Fruit fly (Drosophila melanogaster): Measurements from ENCODE around the gene Jhbp16.
A peak's percentile ranks its signal among the peaks of the same experiment; 100 is the strongest.

dm6 chr3R:21630226-21630857 lies 33.8 kb upstream of the Jhbp16 start:
- TF ChIP-seq CG17806 (tag; optimal IDR thresholded peaks at IDR 0.05) (no peak), CG13204 (GFP tag; optimal IDR thresholded peaks at IDR 0.05) (no peak), rn (GFP tag; IDR thresholded peaks at IDR 0.05) (no peak), Pif1B (GFP tag; optimal IDR thresholded peaks at IDR 0.05) (no peak), EcR (GFP tag; optimal IDR thresholded peaks at IDR 0.05) (peak; percentile 43), CG8301 (tag; optimal IDR thresholded peaks at IDR 0.05) (peak; percentile 24), CG34367 (tag; optimal IDR thresholded peaks at IDR 0.05) (peak; percentile 9), CG8159 (tag; optimal IDR thresholded peaks at IDR 0.05) (no peak), CG14655 (GFP tag; optimal IDR thresholded peaks at IDR 0.05) (peak; percentile 36), CG10348 (GFP tag; IDR thresholded peaks at IDR 0.05) (no peak)

Data from whole organism, pupa.